Fruit fly (Drosophila melanogaster): Measurements from ENCODE around the gene Cdep.

Cdep gene

DNA sequence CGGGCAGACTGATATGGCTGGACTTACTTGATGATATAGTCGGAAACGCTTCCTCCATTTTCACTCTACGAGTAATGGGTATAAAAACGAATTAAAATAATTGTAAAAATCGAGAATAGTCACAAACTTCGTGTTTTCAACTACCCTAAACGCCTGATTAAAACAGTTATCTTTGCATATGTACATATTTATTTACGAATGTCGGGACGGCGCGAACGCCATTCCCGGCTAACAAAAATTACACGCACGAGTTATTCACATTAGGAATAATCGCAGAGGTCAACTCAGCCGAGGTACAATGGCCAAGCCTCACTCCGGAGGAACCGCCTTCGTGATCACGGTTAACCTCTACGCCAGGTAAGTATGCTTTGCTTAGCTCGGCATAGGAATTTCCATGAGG is 37.4 kb downstream of the Cdep start:
- TF ChIP-seq EcR (GFP tag; optimal IDR thresholded peaks at IDR 0.05) (no peak), psq (optimal IDR thresholded peaks at IDR 0.05) (no peak), pan (optimal IDR thresholded peaks at IDR 0.05) (no peak), Dll (optimal IDR thresholded peaks at IDR 0.05) (no peak), CG8478 (optimal IDR thresholded peaks at IDR 0.05) (no peak), usp (GFP tag; optimal IDR thresholded peaks at IDR 0.05) (no peak)

dm6 chr3R:4951764-4952570 is 41.6 kb downstream of the Cdep start:
- no peak for TF ChIP-seq pan (optimal IDR thresholded peaks at IDR 0.05)
- TF ChIP-seq CG8478 (optimal IDR thresholded peaks at IDR 0.05) = peak; percentile 4

- TF ChIP-seq CG8478 (optimal IDR thresholded peaks at IDR 0.05) = no peak
- TF ChIP-seq Dll (optimal IDR thresholded peaks at IDR 0.05) = no peak
- TF ChIP-seq pan (optimal IDR thresholded peaks at IDR 0.05) = no peak
- peak in 1 of 2 experiments; percentile 28 for TF ChIP-seq EcR (GFP tag; optimal IDR thresholded peaks at IDR 0.05)
These were observed 42.2 kb downstream of the Cdep start, which contains the start of gene Ubc6 for dm6 chr3R:4952571-4952929. Gene Ubc6 (minus strand): TSS chr3R:4952682.

dm6 chr3R:4955152-4955551 is 44.8 kb downstream of the Cdep start, which contains the start of gene Jhbp3:
Gene Jhbp3 (minus strand): TSS chr3R:4955252.
- TF ChIP-seq Dll (optimal IDR thresholded peaks at IDR 0.05) (no peak), psq (optimal IDR thresholded peaks at IDR 0.05) (no peak), CG8478 (optimal IDR thresholded peaks at IDR 0.05) (no peak), EcR (GFP tag; optimal IDR thresholded peaks at IDR 0.05) (no peak), pan (optimal IDR thresholded peaks at IDR 0.05) (no peak), usp (GFP tag; optimal IDR thresholded peaks at IDR 0.05) (no peak)

DNA sequence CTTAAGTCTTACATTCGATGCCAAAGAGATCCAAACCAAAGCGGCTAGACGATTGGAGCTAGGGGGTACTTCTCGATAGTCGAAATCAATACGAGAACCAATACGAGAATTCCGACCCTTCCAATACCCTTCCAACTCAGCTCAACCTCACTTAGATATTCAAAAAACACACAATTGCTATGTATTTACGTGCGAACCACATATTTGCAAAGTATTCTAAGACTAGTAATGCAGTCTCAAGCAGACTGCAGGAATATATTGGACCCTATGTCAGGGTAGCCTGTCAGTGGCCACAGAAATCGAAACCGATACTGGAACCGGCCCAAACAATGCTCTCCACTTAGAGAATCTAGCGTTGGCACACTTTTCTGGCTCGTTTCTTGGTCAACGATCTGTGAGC is 47.5 kb downstream of the Cdep start:
- TF ChIP-seq EcR (GFP tag; optimal IDR thresholded peaks at IDR 0.05) = no peak
- no peak for TF ChIP-seq usp (GFP tag; optimal IDR thresholded peaks at IDR 0.05)
- TF ChIP-seq psq (optimal IDR thresholded peaks at IDR 0.05) = no peak

- TF ChIP-seq pan (optimal IDR thresholded peaks at IDR 0.05) = no peak
- no peak for TF ChIP-seq CG8478 (optimal IDR thresholded peaks at IDR 0.05)
- TF ChIP-seq Dll (optimal IDR thresholded peaks at IDR 0.05) = no peak
- no peak for TF ChIP-seq usp (GFP tag; optimal IDR thresholded peaks at IDR 0.05)
- no peak for TF ChIP-seq psq (optimal IDR thresholded peaks at IDR 0.05)
- TF ChIP-seq EcR (GFP tag; optimal IDR thresholded peaks at IDR 0.05) = no peak
These were observed 49.8 kb downstream of the Cdep start for dm6 chr3R:4960107-4960506.

- TF ChIP-seq usp (GFP tag; optimal IDR thresholded peaks at IDR 0.05) (no peak), psq (optimal IDR thresholded peaks at IDR 0.05) (no peak), EcR (GFP tag; optimal IDR thresholded peaks at IDR 0.05) (no peak), pan (optimal IDR thresholded peaks at IDR 0.05) (no peak), CG8478 (optimal IDR thresholded peaks at IDR 0.05) (no peak), Dll (optimal IDR thresholded peaks at IDR 0.05) (no peak)
These were observed 50.8 kb downstream of the Cdep start, which contains the start of gene Jhbp2 for dm6 chr3R:4960898-4961819. Gene Jhbp2 (minus strand): TSS chr3R:4961351.

- TF ChIP-seq CG8478 (optimal IDR thresholded peaks at IDR 0.05) (no peak), usp (GFP tag; optimal IDR thresholded peaks at IDR 0.05) (no peak), EcR (GFP tag; optimal IDR thresholded peaks at IDR 0.05) (no peak), Dll (optimal IDR thresholded peaks at IDR 0.05) (no peak), pan (optimal IDR thresholded peaks at IDR 0.05) (no peak), psq (optimal IDR thresholded peaks at IDR 0.05) (no peak)
These were observed 51.6 kb downstream of the Cdep start for dm6 chr3R:4961946-4962345.

DNA sequence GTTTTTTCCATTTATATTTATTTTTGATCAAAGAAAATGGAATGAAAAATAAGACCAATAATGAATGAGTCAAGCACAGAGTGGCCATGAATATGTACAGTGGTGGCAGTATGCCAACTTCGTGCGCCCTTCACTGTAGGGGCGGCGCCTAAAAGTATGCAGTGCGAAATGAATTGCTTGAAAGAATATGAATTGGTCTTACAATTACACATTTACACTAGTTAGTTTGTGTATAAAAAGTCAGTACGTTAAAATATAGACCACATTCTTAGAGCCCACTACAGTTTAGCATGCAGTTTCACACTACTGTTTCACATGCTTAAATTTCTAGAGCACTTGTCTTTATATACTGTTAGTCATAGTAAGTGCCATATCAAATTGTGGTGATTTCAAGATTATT is 52.3 kb downstream of the Cdep start:
- no peak for TF ChIP-seq psq (optimal IDR thresholded peaks at IDR 0.05)
- TF ChIP-seq Dll (optimal IDR thresholded peaks at IDR 0.05) = no peak
- no peak for TF ChIP-seq pan (optimal IDR thresholded peaks at IDR 0.05)
- TF ChIP-seq CG8478 (optimal IDR thresholded peaks at IDR 0.05) = no peak

DNA sequence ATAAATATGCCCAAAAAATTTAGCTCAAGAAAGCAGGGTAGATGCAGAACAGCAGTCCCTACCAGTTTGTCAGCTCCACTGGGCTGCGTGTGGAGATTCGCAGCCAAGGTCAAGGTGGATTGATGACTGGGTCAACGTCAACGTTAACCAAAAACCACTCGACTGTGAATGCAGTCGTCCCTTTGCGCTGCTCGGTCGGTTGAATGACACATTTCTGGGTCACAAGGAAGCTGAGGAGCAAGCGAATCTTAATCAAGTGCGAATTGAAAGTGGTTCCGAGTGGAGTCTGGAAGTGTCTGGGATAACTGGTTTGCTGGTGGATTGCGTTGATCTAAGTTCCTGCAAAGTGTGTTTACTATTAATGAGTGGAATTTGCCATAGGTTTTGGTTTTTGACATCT is 53.0 kb downstream of the Cdep start:
- no peak for TF ChIP-seq psq (optimal IDR thresholded peaks at IDR 0.05)

- no peak for TF ChIP-seq psq (optimal IDR thresholded peaks at IDR 0.05)
These were observed 53.6 kb downstream of the Cdep start for dm6 chr3R:4963917-4964316.

- no peak for TF ChIP-seq pan (optimal IDR thresholded peaks at IDR 0.05)
These were observed 54.8 kb downstream of the Cdep start, which contains the start of gene Jhbp1 for dm6 chr3R:4965145-4965544. Gene Jhbp1 (plus strand): TSS chr3R:4965445.
